Worm (Caenorhabditis elegans) whole organism, early embryonic: Measurements from ENCODE around the gene M02E1.3.
A peak's percentile ranks its signal among the peaks of the same experiment; 100 is the strongest.

Experiments
- B0310.2 ChIP-seq: sonication (generic microtip); optimal IDR thresholded peaks from 2 replicates; lab custom pipeline; 2016; ENCODE audit warnings: mild to moderate bottlenecking, missing genetic modification characterization, missing compliant biosample characterization
- F13C5.2 ChIP-seq: sonication (generic microtip); optimal IDR thresholded peaks from 2 replicates; lab custom pipeline; 2017; ENCODE audit warnings: mild to moderate bottlenecking, missing genetic modification characterization, inconsistent platforms, missing compliant biosample characterization
- aly-1 ChIP-seq: sonication (generic microtip); optimal IDR thresholded peaks from 2 replicates; lab custom pipeline; 2016; ENCODE audit warnings: missing genetic modification characterization, missing compliant biosample characterization
- ama-1 ChIP-seq: fragments of 150-350 bp; optimal IDR thresholded peaks from 2 replicates; lab custom pipeline; 2014
- ceh-13 ChIP-seq: fragments of 200-800 bp; sonication (Bioruptor generic); optimal IDR thresholded peaks from 2 replicates; lab custom pipeline; 2018; ENCODE audit warnings: mild to moderate bottlenecking, missing genetic modification characterization, missing compliant biosample characterization
- ceh-36 ChIP-seq: sonication (generic microtip); optimal IDR thresholded peaks from 2 replicates; lab custom pipeline; 2016; ENCODE audit warnings: missing genetic modification characterization, inconsistent platforms, missing compliant biosample characterization
- ets-7 ChIP-seq: sonication (generic microtip); optimal IDR thresholded peaks from 2 replicates; lab custom pipeline; 2016; ENCODE audit warnings: missing genotype, missing genetic modification characterization, missing compliant biosample characterization
- flt-1 ChIP-seq: fragments of 200-800 bp; sonication (Bioruptor generic); IDR thresholded peaks from 2 replicates; pipeline ENCODE4 v1.3.6; 2022; ENCODE audit warnings: missing genetic modification characterization, missing compliant biosample characterization
- hmbx-1 ChIP-seq: sonication (generic microtip); optimal IDR thresholded peaks from 2 replicates; lab custom pipeline; 2016; ENCODE audit warnings: mild to moderate bottlenecking, missing genetic modification characterization, missing compliant biosample characterization
- hmg-4 ChIP-seq: fragments of 200-800 bp; sonication (Bioruptor generic); optimal IDR thresholded peaks from 2 replicates; lab custom pipeline; 2018; ENCODE audit warnings: mild to moderate bottlenecking, missing genetic modification characterization, missing compliant biosample characterization
- hnd-1 ChIP-seq: sonication (generic microtip); optimal IDR thresholded peaks from 2 replicates; lab custom pipeline; 2016; ENCODE audit warnings: missing genetic modification characterization, missing compliant biosample characterization
- pes-1 ChIP-seq: fragments of 200-800 bp; sonication (Bioruptor generic); IDR thresholded peaks from 2 replicates; pipeline ENCODE4 v1.3.6; 2022; ENCODE audit warnings: missing genetic modification reagents, missing genetic modification characterization, missing compliant biosample characterization
- scrt-1 ChIP-seq: fragments of 200-800 bp; sonication (Bioruptor generic); IDR thresholded peaks from 2 replicates; pipeline ENCODE4 v1.3.6; 2022; ENCODE audit warnings: missing genetic modification characterization, missing compliant biosample characterization
- sea-1 ChIP-seq: fragments of 200-800 bp; sonication (Bioruptor generic); conservative IDR thresholded peaks from 2 replicates; pipeline ENCODE4 v1.3.6; 2022; ENCODE audit warnings: missing genetic modification characterization, missing compliant biosample characterization
- tbx-11 ChIP-seq: fragments of 200-800 bp; sonication (Bioruptor generic); IDR thresholded peaks from 2 replicates; pipeline ENCODE4 v1.3.6; 2022; ENCODE audit warnings: missing genetic modification characterization, missing compliant biosample characterization
- tbx-37 ChIP-seq: fragments of 200-800 bp; sonication (Bioruptor generic); conservative IDR thresholded peaks from 2 replicates; pipeline ENCODE4 v1.3.6; 2022; ENCODE audit warnings: missing genetic modification reagents, missing genetic modification characterization, missing compliant biosample characterization
- tra-4 ChIP-seq: sonication (generic microtip); optimal IDR thresholded peaks from 2 replicates; lab custom pipeline; 2017; ENCODE audit warnings: missing genetic modification characterization, missing compliant biosample characterization

Gene M02E1.3

DNA sequence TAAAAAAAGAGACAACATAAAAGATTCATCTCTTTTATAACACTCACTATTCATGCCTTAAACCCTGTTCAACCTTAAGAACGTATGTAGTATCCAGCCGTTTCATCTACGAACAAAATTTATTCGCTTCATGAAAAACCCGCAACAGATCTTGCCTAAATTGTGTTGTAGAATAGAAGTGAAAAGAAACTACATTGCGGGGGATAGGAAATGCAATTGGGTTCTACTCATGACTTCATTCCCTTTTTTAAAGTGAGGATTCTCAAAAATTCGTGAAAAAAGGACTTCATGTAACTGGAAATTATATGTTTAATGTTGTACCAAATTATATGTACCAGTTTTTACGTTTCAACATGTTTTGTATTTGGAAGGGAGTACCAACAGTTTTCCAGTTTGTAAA, 13.2 kb upstream of the M02E1.3 start:
- TF ChIP-seq flt-1 (GFP tag; lab: Robert Waterston, UW) (no peak), ceh-36 (tag; lab: Kevin White, UChicago) (no peak), tbx-37 (GFP tag; lab: Robert Waterston, UW) (no peak), hmg-4 (GFP tag; lab: Kevin White, UChicago) (no peak), sea-1 (GFP tag; lab: Robert Waterston, UW) (no peak), B0310.2 (tag; lab: Kevin White, UChicago) (no peak), tbx-11 (GFP tag; lab: Robert Waterston, UW) (no peak), aly-1 (tag; lab: Kevin White, UChicago) (no peak), hmbx-1 (tag; lab: Kevin White, UChicago) (no peak), ceh-13 (GFP tag; lab: Kevin White, UChicago) (no peak), tra-4 (tag; lab: Kevin White, UChicago) (no peak), scrt-1 (GFP tag; lab: Robert Waterston, UW) (no peak), F13C5.2 (tag; lab: Kevin White, UChicago) (no peak), ets-7 (tag; lab: Kevin White, UChicago) (no peak), ama-1 (no peak)

DNA sequence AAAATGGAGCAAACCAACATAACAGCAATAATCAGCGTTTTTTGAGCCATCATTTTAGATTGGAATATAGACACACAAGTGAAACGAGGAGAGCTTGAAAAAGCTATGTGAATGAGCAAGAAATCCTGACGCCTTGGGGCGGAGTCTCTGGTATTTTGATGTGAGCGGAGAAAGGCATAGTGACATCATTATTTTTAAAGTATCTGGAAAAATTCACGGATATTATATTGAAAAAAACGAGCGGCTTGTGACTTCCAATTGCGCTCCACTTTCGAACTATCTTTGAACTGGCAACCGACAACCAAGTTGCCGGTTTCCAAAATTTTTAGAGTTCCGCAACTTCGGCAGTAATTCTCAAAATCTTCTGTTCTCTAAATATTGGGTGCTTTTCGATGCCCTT, 11.1 kb upstream of the M02E1.3 start, which contains the start of gene nlp-64:
Gene nlp-64, minus strand, starts transcription at position 101 of the 400 bp plus-strand sequence.
- TF ChIP-seq aly-1 (tag; lab: Kevin White, UChicago): no peak
- no peak for TF ChIP-seq B0310.2 (tag; lab: Kevin White, UChicago)
- no peak for TF ChIP-seq ceh-36 (tag; lab: Kevin White, UChicago)
- no peak for TF ChIP-seq ets-7 (tag; lab: Kevin White, UChicago)
- TF ChIP-seq pes-1 (GFP tag; lab: Robert Waterston, UW): no peak
- no peak for TF ChIP-seq tbx-37 (GFP tag; lab: Robert Waterston, UW)
- no peak for TF ChIP-seq hmg-4 (GFP tag; lab: Kevin White, UChicago)
- no peak for TF ChIP-seq F13C5.2 (tag; lab: Kevin White, UChicago)
- TF ChIP-seq ama-1: no peak
- no peak for TF ChIP-seq scrt-1 (GFP tag; lab: Robert Waterston, UW)
- TF ChIP-seq tbx-11 (GFP tag; lab: Robert Waterston, UW): no peak
- no peak for TF ChIP-seq hnd-1 (tag; lab: Kevin White, UChicago)
- no peak for TF ChIP-seq ceh-13 (GFP tag; lab: Kevin White, UChicago)
- TF ChIP-seq sea-1 (GFP tag; lab: Robert Waterston, UW): no peak

DNA sequence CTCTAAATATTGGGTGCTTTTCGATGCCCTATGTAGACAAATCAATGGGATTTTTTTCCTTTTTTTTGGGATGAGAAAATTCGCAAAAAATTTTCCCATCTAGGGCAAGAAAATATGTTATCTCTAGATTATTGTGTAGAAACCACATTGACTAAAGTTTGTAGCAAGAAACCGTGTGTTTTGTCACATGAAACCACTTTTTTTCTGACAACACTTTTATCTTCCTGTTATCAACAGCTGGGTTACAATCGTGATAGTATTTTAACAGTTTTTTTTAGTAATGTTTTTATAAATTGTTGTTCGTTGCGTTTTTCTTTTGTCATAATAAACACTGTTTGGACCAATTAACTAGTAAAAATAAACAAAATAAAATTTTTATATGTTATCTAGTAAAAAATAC, 10.1 kb upstream of the M02E1.3 start:
- TF ChIP-seq tbx-37 (GFP tag; lab: Robert Waterston, UW): no peak
- TF ChIP-seq hnd-1 (tag; lab: Kevin White, UChicago): no peak
- no peak for TF ChIP-seq tra-4 (tag; lab: Kevin White, UChicago)
- TF ChIP-seq ceh-36 (tag; lab: Kevin White, UChicago): no peak
- TF ChIP-seq ceh-13 (GFP tag; lab: Kevin White, UChicago): no peak
- TF ChIP-seq ama-1: no peak
- TF ChIP-seq B0310.2 (tag; lab: Kevin White, UChicago): no peak
- no peak for TF ChIP-seq scrt-1 (GFP tag; lab: Robert Waterston, UW)
- no peak for TF ChIP-seq aly-1 (tag; lab: Kevin White, UChicago)
- no peak for TF ChIP-seq pes-1 (GFP tag; lab: Robert Waterston, UW)
- no peak for TF ChIP-seq sea-1 (GFP tag; lab: Robert Waterston, UW)
- no peak for TF ChIP-seq hmbx-1 (tag; lab: Kevin White, UChicago)
- no peak for TF ChIP-seq ets-7 (tag; lab: Kevin White, UChicago)
- no peak for TF ChIP-seq F13C5.2 (tag; lab: Kevin White, UChicago)
- TF ChIP-seq tbx-11 (GFP tag; lab: Robert Waterston, UW): no peak
- no peak for TF ChIP-seq flt-1 (GFP tag; lab: Robert Waterston, UW)
- TF ChIP-seq hmg-4 (GFP tag; lab: Kevin White, UChicago): no peak

DNA sequence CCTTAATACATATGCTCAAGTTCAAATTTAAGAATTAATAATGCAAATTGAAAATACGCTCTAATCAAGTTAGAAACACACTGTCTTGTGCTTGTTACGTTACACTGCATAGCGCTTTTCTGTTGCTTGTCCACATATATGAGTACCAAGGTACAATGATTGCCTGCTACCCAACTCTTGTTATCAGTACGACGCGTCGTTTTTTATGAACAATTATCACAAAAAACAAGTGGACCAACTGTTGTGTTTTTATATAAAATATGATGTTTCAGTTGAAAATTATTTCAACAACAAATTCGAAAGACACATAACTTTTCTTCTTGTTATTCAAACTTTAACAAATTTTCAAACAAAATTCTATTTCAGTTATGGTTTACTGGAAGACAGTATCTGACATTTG, 9.4 kb upstream of the M02E1.3 start, which contains the start of gene M02E1.4:
Gene M02E1.4, plus strand, starts transcription at position 367 of the 400 bp plus-strand sequence.
- no peak for TF ChIP-seq sea-1 (GFP tag; lab: Robert Waterston, UW)
- no peak for TF ChIP-seq hnd-1 (tag; lab: Kevin White, UChicago)
- no peak for TF ChIP-seq aly-1 (tag; lab: Kevin White, UChicago)
- TF ChIP-seq tbx-11 (GFP tag; lab: Robert Waterston, UW): no peak
- TF ChIP-seq F13C5.2 (tag; lab: Kevin White, UChicago): no peak
- TF ChIP-seq flt-1 (GFP tag; lab: Robert Waterston, UW): no peak
- TF ChIP-seq tbx-37 (GFP tag; lab: Robert Waterston, UW): no peak
- no peak for TF ChIP-seq hmg-4 (GFP tag; lab: Kevin White, UChicago)
- TF ChIP-seq ets-7 (tag; lab: Kevin White, UChicago): no peak

DNA sequence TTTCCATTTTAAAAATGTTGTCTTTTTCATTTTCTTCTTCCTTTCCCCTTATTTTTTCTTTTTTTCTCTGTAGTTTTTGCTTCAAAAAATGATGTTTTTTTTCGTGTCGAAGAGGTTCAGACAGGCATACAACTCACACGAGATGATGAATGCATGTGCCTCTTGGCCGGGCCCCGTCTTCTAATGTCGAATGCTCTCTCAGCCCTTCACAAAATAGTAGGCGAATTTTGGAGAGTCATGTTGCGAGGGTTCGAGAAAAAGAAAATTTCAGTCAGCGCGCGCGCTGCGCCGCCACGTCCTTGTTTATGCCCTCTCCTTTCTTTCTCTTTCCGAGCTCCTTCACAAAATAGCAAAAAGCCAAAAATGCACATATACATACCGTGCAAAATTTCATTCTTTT, 1.7 kb downstream of the M02E1.3 start:
- no peak for TF ChIP-seq aly-1 (tag; lab: Kevin White, UChicago)
- no peak for TF ChIP-seq hmbx-1 (tag; lab: Kevin White, UChicago)
- no peak for TF ChIP-seq B0310.2 (tag; lab: Kevin White, UChicago)
- no peak for TF ChIP-seq tbx-37 (GFP tag; lab: Robert Waterston, UW)
- TF ChIP-seq sea-1 (GFP tag; lab: Robert Waterston, UW): no peak
- TF ChIP-seq tbx-11 (GFP tag; lab: Robert Waterston, UW): no peak
- TF ChIP-seq ceh-36 (tag; lab: Kevin White, UChicago): no peak
- TF ChIP-seq F13C5.2 (tag; lab: Kevin White, UChicago): no peak
- TF ChIP-seq scrt-1 (GFP tag; lab: Robert Waterston, UW): no peak
- TF ChIP-seq ets-7 (tag; lab: Kevin White, UChicago): no peak
- TF ChIP-seq ceh-13 (GFP tag; lab: Kevin White, UChicago): no peak
- TF ChIP-seq ama-1: no peak
- TF ChIP-seq tra-4 (tag; lab: Kevin White, UChicago): no peak

DNA sequence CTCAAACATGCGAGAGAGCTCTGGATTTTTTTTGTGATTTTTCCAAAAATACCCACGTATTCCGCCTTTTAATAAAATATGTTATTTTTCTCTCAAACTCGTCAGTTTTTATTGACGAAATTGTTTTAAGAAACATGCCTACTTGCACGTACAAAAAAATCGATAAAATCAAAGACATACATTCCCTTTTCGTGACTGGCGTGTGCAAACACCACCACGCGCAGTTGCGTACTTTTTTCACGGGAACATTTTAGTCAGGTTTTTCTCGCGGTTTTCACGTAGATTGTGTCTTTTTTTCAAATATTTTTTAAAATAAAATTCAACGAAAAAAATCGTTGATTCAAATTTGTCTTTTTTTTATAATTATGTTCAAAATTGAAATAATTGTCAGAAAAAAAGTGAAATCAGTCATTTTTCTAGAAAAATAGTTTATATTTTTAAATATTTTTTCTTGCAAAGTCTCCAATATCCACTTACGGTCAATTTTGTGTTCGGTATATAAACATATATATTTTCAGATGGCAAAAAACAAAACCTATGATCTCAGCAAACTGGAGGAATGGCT, 3.4 kb downstream of the M02E1.3 start, which contains the start of gene M02E1.1:
Gene M02E1.1, plus strand, starts transcription at position 515 of the 565 bp plus-strand sequence.
- TF ChIP-seq hmg-4 (GFP tag; lab: Kevin White, UChicago): no peak
- TF ChIP-seq F13C5.2 (tag; lab: Kevin White, UChicago): peak; percentile 2
